Worm (Caenorhabditis elegans) whole organism, L1 larva: Measurements from ENCODE around the gene B0495.7.
A peak's percentile ranks its signal among the peaks of the same experiment; 100 is the strongest.

Experiments
- C04F5.9 ChIP-seq: sonication (generic microtip); optimal IDR thresholded peaks from 2 replicates; lab custom pipeline; 2016; ENCODE audit warnings: missing genetic modification characterization, missing compliant biosample characterization
- C16A3.4 ChIP-seq: fragments of 150-350 bp; optimal IDR thresholded peaks from 2 replicates; lab custom pipeline; 2014; ENCODE audit warnings: missing biosample characterization, missing genetic modification characterization
- C34B4.2 ChIP-seq: sonication (generic microtip); optimal IDR thresholded peaks from 2 replicates; lab custom pipeline; 2017; ENCODE audit warnings: mild to moderate bottlenecking, missing genetic modification characterization, missing compliant biosample characterization
- aha-1 ChIP-seq: fragments of 150-350 bp; optimal IDR thresholded peaks from 2 replicates; lab custom pipeline; 2014; ENCODE audit warnings: missing biosample characterization, missing genetic modification characterization
- alr-1 ChIP-seq: fragments of 200-800 bp; sonication (Bioruptor generic); optimal IDR thresholded peaks from 2 replicates; lab custom pipeline; 2018; ENCODE audit warnings: borderline replicate concordance, mild to moderate bottlenecking, missing genetic modification characterization, missing compliant biosample characterization
- ama-1 ChIP-seq: fragments of 150-350 bp; optimal IDR thresholded peaks from 2 replicates; lab custom pipeline; 2014
- ceh-63 ChIP-seq: fragments of 200-800 bp; sonication (Bioruptor generic); optimal IDR thresholded peaks from 2 replicates; lab custom pipeline; 2018; ENCODE audit warnings: mild to moderate bottlenecking, missing genetic modification characterization, missing compliant biosample characterization
- ceh-82 ChIP-seq, 3 experiments: fragments of 150-350 bp in 1 of 3; sonication (generic microtip) in 2 of 3; optimal IDR thresholded peaks; 2 replicates each; lab custom pipeline; 2014 to 2017; ENCODE audit warnings: missing biosample characterization in 3 of 3, missing genetic modification characterization in 3 of 3
- ceh-88 ChIP-seq: fragments of 200-800 bp; sonication (Bioruptor generic); IDR thresholded peaks from 2 replicates; pipeline ENCODE4 v1.3.6; 2022; ENCODE audit warnings: missing genetic modification characterization, missing compliant biosample characterization
- ceh-90 ChIP-seq: sonication (generic microtip); optimal IDR thresholded peaks from 2 replicates; lab custom pipeline; 2016; ENCODE audit warnings: missing genetic modification characterization, missing compliant biosample characterization
- dsc-1 ChIP-seq: sonication (generic microtip); optimal IDR thresholded peaks from 2 replicates; lab custom pipeline; 2016; ENCODE audit warnings: mild to moderate bottlenecking, missing genetic modification characterization, missing compliant biosample characterization
- efl-3 ChIP-seq: fragments of 200-800 bp; sonication (Bioruptor generic); optimal IDR thresholded peaks from 2 replicates; lab custom pipeline; 2018; ENCODE audit warnings: mild to moderate bottlenecking, missing genetic modification characterization, missing compliant biosample characterization
- egl-13 ChIP-seq: sonication (generic microtip); optimal IDR thresholded peaks from 2 replicates; lab custom pipeline; 2016; ENCODE audit warnings: missing genotype, missing genetic modification reagents, missing genetic modification characterization, missing compliant biosample characterization
- ets-5 ChIP-seq: fragments of 200-800 bp; sonication (Bioruptor generic); IDR thresholded peaks from 2 replicates; pipeline ENCODE4 v1.3.6; 2022; ENCODE audit warnings: missing genetic modification characterization, missing compliant biosample characterization
- fkh-10 ChIP-seq: sonication (generic microtip); optimal IDR thresholded peaks from 2 replicates; lab custom pipeline; 2017; ENCODE audit warnings: missing biosample characterization, missing genetic modification reagents, missing genetic modification characterization
- fkh-8 ChIP-seq: sonication (generic microtip); optimal IDR thresholded peaks from 2 replicates; lab custom pipeline; 2016; ENCODE audit warnings: mild to moderate bottlenecking, missing genetic modification characterization, missing compliant biosample characterization
- grh-1 ChIP-seq: fragments of 200-800 bp; sonication (Bioruptor generic); IDR thresholded peaks from 2 replicates; pipeline ENCODE4 v1.3.6; 2022; ENCODE audit warnings: missing genetic modification reagents, missing genetic modification characterization, missing compliant biosample characterization
- hlh-4 ChIP-seq: sonication (generic microtip); optimal IDR thresholded peaks from 2 replicates; lab custom pipeline; 2016; ENCODE audit warnings: mild to moderate bottlenecking, missing genetic modification characterization, missing compliant biosample characterization
- hpl-2 ChIP-seq: fragments of 150-350 bp; optimal IDR thresholded peaks from 2 replicates; lab custom pipeline; 2014; ENCODE audit warnings: missing biosample characterization, missing genetic modification reagents, missing genetic modification characterization
- isw-1 ChIP-seq: fragments of 200-800 bp; sonication (Bioruptor generic); IDR thresholded peaks from 2 replicates; pipeline ENCODE4 v1.3.6; 2022; ENCODE audit warnings: missing genetic modification characterization, missing compliant biosample characterization
- jun-1 ChIP-seq: fragments of 150-350 bp; optimal IDR thresholded peaks from 2 replicates; lab custom pipeline; 2014; ENCODE audit warnings: missing biosample characterization, missing genetic modification reagents, missing genetic modification characterization
- lin-13 ChIP-seq: fragments of 150-350 bp; optimal IDR thresholded peaks from 2 replicates; lab custom pipeline; 2014; ENCODE audit warnings: missing biosample characterization, missing genetic modification reagents, missing genetic modification characterization
- lin-14 ChIP-seq: fragments of 200-800 bp; sonication (Bioruptor generic); optimal IDR thresholded peaks from 2 replicates; lab custom pipeline; 2018; ENCODE audit warnings: mild to moderate bottlenecking, missing genetic modification characterization, moderate library complexity, missing compliant biosample characterization
- lin-35 ChIP-seq, 2 experiments: fragments of 150-350 bp; optimal IDR thresholded peaks; 2 replicates each; lab custom pipeline; 2014; ENCODE audit warnings: missing biosample characterization in 2 of 2, missing genetic modification characterization in 2 of 2, missing genetic modification reagents in 2 of 2
- lir-3 ChIP-seq: sonication (generic microtip); optimal IDR thresholded peaks from 2 replicates; lab custom pipeline; 2016; ENCODE audit warnings: mild to moderate bottlenecking, missing genetic modification characterization, moderate library complexity, missing compliant biosample characterization; ENCODE audit not compliant: poor library complexity
- mab-9 ChIP-seq: fragments of 200-800 bp; sonication (Bioruptor generic); IDR thresholded peaks from 2 replicates; pipeline ENCODE4 v1.3.6; 2022; ENCODE audit warnings: missing genetic modification reagents, missing genetic modification characterization, missing compliant biosample characterization
- mdl-1 ChIP-seq, 2 experiments: fragments of 150-350 bp; optimal IDR thresholded peaks; 2 replicates each; lab custom pipeline; 2014 to 2017; ENCODE audit warnings: missing biosample characterization in 2 of 2, missing genetic modification characterization in 2 of 2, inconsistent platforms in 1 of 2
- mef-2 ChIP-seq: fragments of 150-350 bp; optimal IDR thresholded peaks from 2 replicates; lab custom pipeline; 2014; ENCODE audit warnings: missing biosample characterization, missing genetic modification characterization
- nhr-19 ChIP-seq: fragments of 200-800 bp; sonication (Bioruptor generic); conservative IDR thresholded peaks from 2 replicates; pipeline ENCODE4 v1.3.6; 2022; ENCODE audit warnings: missing genetic modification characterization, missing compliant biosample characterization
- nhr-20 ChIP-seq: sonication (generic microtip); optimal IDR thresholded peaks from 2 replicates; lab custom pipeline; 2016; ENCODE audit warnings: mild to moderate bottlenecking, missing genetic modification characterization, missing compliant biosample characterization
- nhr-237 ChIP-seq: fragments of 150-350 bp; optimal IDR thresholded peaks from 2 replicates; lab custom pipeline; 2014; ENCODE audit warnings: missing biosample characterization, missing genetic modification characterization
- nhr-47 ChIP-seq: sonication (generic microtip); optimal IDR thresholded peaks from 2 replicates; lab custom pipeline; 2016; ENCODE audit warnings: mild to moderate bottlenecking, missing genetic modification characterization, moderate library complexity, missing compliant biosample characterization
- nhr-85 ChIP-seq: sonication (generic microtip); peaks from one replicate; lab custom pipeline; 2016; ENCODE audit warnings: missing genetic modification characterization, inconsistent platforms, missing compliant biosample characterization
- nhr-90 ChIP-seq: sonication (generic microtip); optimal IDR thresholded peaks from 2 replicates; lab custom pipeline; 2016; ENCODE audit warnings: mild to moderate bottlenecking, missing genetic modification characterization, missing compliant biosample characterization; ENCODE audit not compliant: poor library complexity
- pag-3 ChIP-seq: sonication (generic microtip); optimal IDR thresholded peaks from 2 replicates; lab custom pipeline; 2017; ENCODE audit warnings: missing genetic modification characterization, mild to moderate bottlenecking, missing compliant biosample characterization, antibody characterized with exemption, borderline replicate concordance; ENCODE audit not compliant: insufficient read depth
- pax-3 ChIP-seq: fragments of 200-800 bp; sonication (Bioruptor generic); optimal IDR thresholded peaks from 2 replicates; lab custom pipeline; 2018; ENCODE audit warnings: mild to moderate bottlenecking, missing genetic modification characterization, moderate library complexity, missing compliant biosample characterization
- pqm-1 ChIP-seq: sonication (generic microtip); optimal IDR thresholded peaks from 3 replicates; lab custom pipeline; 2017; ENCODE audit warnings: missing biosample characterization, missing genetic modification characterization
- skn-1 ChIP-seq: fragments of 150-350 bp; optimal IDR thresholded peaks from 2 replicates; lab custom pipeline; 2014; ENCODE audit warnings: missing biosample characterization, missing genetic modification characterization
- snpc-4 ChIP-seq: fragments of 150-350 bp; optimal IDR thresholded peaks from 2 replicates; lab custom pipeline; 2014; ENCODE audit warnings: missing biosample characterization, missing genetic modification characterization
- snu-23 ChIP-seq: sonication (generic microtip); optimal IDR thresholded peaks from 2 replicates; lab custom pipeline; 2016; ENCODE audit warnings: missing genetic modification characterization, missing compliant biosample characterization
- sox-4 ChIP-seq: sonication (generic microtip); optimal IDR thresholded peaks from 2 replicates; lab custom pipeline; 2016; ENCODE audit warnings: missing genetic modification characterization, missing compliant biosample characterization
- sptf-1 ChIP-seq: fragments of 150-350 bp; optimal IDR thresholded peaks from 2 replicates; lab custom pipeline; 2014; ENCODE audit warnings: missing biosample characterization, missing genetic modification characterization
- swsn-7 ChIP-seq: sonication (generic microtip); optimal IDR thresholded peaks from 2 replicates; lab custom pipeline; 2016; ENCODE audit warnings: missing genetic modification characterization, missing compliant biosample characterization
- tlp-1 ChIP-seq: fragments of 150-350 bp; optimal IDR thresholded peaks from 2 replicates; lab custom pipeline; 2014; ENCODE audit warnings: missing biosample characterization, missing genetic modification characterization
- unc-30 ChIP-seq: sonication (generic microtip); optimal IDR thresholded peaks from 2 replicates; lab custom pipeline; 2017; ENCODE audit warnings: missing biosample characterization, missing genetic modification characterization
- unc-62 ChIP-seq: fragments of 150-350 bp; optimal IDR thresholded peaks from 2 replicates; lab custom pipeline; 2014; ENCODE audit warnings: missing biosample characterization, missing genetic modification reagents, missing genetic modification characterization
- unc-86 ChIP-seq: sonication (generic microtip); optimal IDR thresholded peaks from 2 replicates; lab custom pipeline; 2016; ENCODE audit warnings: missing genetic modification characterization, missing compliant biosample characterization
- xbp-1 ChIP-seq: sonication (generic microtip); optimal IDR thresholded peaks from 2 replicates; lab custom pipeline; 2016; ENCODE audit warnings: missing genetic modification characterization, missing compliant biosample characterization
- zip-4 ChIP-seq: fragments of 200-800 bp; sonication (Bioruptor generic); optimal IDR thresholded peaks from 2 replicates; lab custom pipeline; 2018; ENCODE audit warnings: mild to moderate bottlenecking, missing genetic modification characterization, moderate library complexity, missing compliant biosample characterization
- ztf-11 ChIP-seq, 2 experiments: sonication (generic microtip); optimal IDR thresholded peaks; 2 replicates each; lab custom pipeline; 2016 to 2017; ENCODE audit warnings: missing genetic modification characterization in 2 of 2, missing biosample characterization in 1 of 2, missing compliant biosample characterization in 1 of 2

Gene B0495.7

DNA sequence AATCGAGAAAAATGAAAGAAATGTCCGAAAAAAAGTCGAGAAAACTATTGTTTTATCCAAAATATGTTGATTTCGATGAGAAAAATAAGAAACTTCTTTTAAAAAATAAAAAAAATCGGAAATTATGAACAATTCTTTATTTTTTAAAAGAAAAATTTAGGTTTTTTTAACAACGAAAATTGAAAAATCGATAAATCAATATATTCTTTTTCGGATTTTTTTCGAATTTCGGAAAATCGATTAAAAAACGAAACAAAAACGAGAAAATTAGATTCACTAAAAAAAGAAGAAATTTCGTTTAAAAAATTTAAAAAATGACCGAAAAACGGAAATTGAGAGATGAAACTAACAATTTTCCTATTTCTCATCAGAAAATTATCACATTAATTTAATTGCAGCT is 35.0 kb downstream of the B0495.7 start:
- TF ChIP-seq nhr-20 (tag; lab: Kevin White, UChicago) (no peak), dsc-1 (tag; lab: Kevin White, UChicago) (no peak), nhr-47 (tag; lab: Kevin White, UChicago) (no peak), ama-1 (no peak), fkh-10 (no peak), tlp-1 (tag; lab: Kevin White, UChicago) (no peak), snpc-4 (no peak), snu-23 (GFP tag; lab: Kevin White, UChicago) (no peak), sox-4 (tag; lab: Kevin White, UChicago) (no peak), mef-2 (tag; lab: Kevin White, UChicago) (no peak), ceh-82 (tag; optimal IDR thresholded peaks at IDR 0.05; lab: Kevin White, UChicago) (no peak), alr-1 (tag; lab: Kevin White, UChicago) (no peak), lin-14 (GFP tag; lab: Kevin White, UChicago) (no peak), unc-62 (GFP tag; lab: Kevin White, UChicago) (no peak), swsn-7 (tag; lab: Kevin White, UChicago) (no peak), pax-3 (tag; lab: Kevin White, UChicago) (no peak), isw-1 (GFP tag; lab: Robert Waterston, UW) (no peak), hpl-2 (GFP tag; lab: Kevin White, UChicago) (no peak), nhr-90 (no peak)

DNA sequence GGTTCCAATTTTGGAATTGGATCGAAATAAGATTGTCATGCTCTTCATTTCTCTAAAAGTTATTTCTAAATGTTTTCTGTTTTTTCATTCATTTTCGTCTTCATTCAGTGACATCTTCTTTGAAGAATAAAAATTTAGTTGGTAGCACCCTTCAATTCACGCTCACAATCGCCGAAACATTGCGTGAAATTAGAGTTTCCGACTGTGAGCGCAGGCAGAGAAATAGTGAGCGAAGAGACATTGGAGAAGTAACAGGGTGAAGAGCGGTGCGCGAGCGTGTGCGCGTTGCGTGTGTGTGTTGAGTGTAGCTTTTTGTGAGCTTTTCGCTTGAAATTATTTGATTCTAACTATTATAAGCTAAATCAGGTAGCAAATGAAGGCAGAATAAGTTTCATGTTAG is 35.6 kb downstream of the B0495.7 start:
- TF ChIP-seq nhr-20 (tag; lab: Kevin White, UChicago) = peak; percentile 19
- no peak for TF ChIP-seq nhr-237 (tag; lab: Kevin White, UChicago)
- no peak for TF ChIP-seq lir-3 (tag; lab: Kevin White, UChicago)
- no peak for TF ChIP-seq pqm-1 (tag; lab: Kevin White, UChicago)
- no peak for TF ChIP-seq hlh-4 (tag; lab: Kevin White, UChicago)
- TF ChIP-seq jun-1 (tag; lab: Kevin White, UChicago) = no peak
- no peak for TF ChIP-seq nhr-85
- no peak for TF ChIP-seq egl-13
- TF ChIP-seq mab-9 (GFP tag; lab: Robert Waterston, UW) = no peak
- TF ChIP-seq lin-13 = no peak
- TF ChIP-seq ztf-11 (tag; optimal IDR thresholded peaks at IDR 0.05; lab: Kevin White, UChicago) = no peak
- no peak for TF ChIP-seq C04F5.9 (tag; lab: Kevin White, UChicago)
- no peak for TF ChIP-seq ceh-90 (tag; lab: Kevin White, UChicago)
- no peak for TF ChIP-seq mef-2 (tag; lab: Kevin White, UChicago)
- TF ChIP-seq isw-1 (GFP tag; lab: Robert Waterston, UW) = no peak
- TF ChIP-seq sox-4 (tag; lab: Kevin White, UChicago) = no peak
- no peak for TF ChIP-seq swsn-7 (tag; lab: Kevin White, UChicago)
- TF ChIP-seq zip-4 = no peak
- no peak for TF ChIP-seq xbp-1 (tag; lab: Kevin White, UChicago)
- no peak for TF ChIP-seq unc-30 (tag; lab: Kevin White, UChicago)
- no peak for TF ChIP-seq hpl-2 (GFP tag; lab: Kevin White, UChicago)
- TF ChIP-seq pag-3 (tag; lab: Kevin White, UChicago) = no peak
- TF ChIP-seq unc-62 (GFP tag; lab: Kevin White, UChicago) = no peak
- TF ChIP-seq sptf-1 (tag; lab: Kevin White, UChicago) = no peak
- TF ChIP-seq fkh-10 = peak; percentile 20
- TF ChIP-seq efl-3 = no peak
- TF ChIP-seq fkh-8 (tag; lab: Kevin White, UChicago) = no peak
- TF ChIP-seq lin-35 (GFP tag; optimal IDR thresholded peaks at IDR 0.05; lab: Kevin White, UChicago) = peak; percentile 19 to 43
- TF ChIP-seq ama-1 = no peak
- TF ChIP-seq mdl-1 (tag; optimal IDR thresholded peaks at IDR 0.05; lab: Kevin White, UChicago) = no peak
- TF ChIP-seq nhr-19 (GFP tag; lab: Robert Waterston, UW) = no peak
- TF ChIP-seq aha-1 (tag; lab: Kevin White, UChicago) = no peak
- TF ChIP-seq skn-1 (tag; lab: Kevin White, UChicago) = peak; percentile 42
- TF ChIP-seq ets-5 (GFP tag; lab: Robert Waterston, UW) = no peak
- TF ChIP-seq C34B4.2 (tag; lab: Kevin White, UChicago) = no peak
- TF ChIP-seq ceh-82 (tag; optimal IDR thresholded peaks at IDR 0.05; lab: Kevin White, UChicago) = peak in 1 of 3 experiments; percentile 65
- TF ChIP-seq nhr-90 = no peak
- TF ChIP-seq pax-3 (tag; lab: Kevin White, UChicago) = no peak
- TF ChIP-seq C16A3.4 = peak; percentile 28
- TF ChIP-seq grh-1 (GFP tag; lab: Robert Waterston, UW) = no peak
- TF ChIP-seq ceh-88 = no peak
- no peak for TF ChIP-seq ceh-63
- TF ChIP-seq unc-86 = no peak
